Fruit fly (Drosophila melanogaster) whole organism, embryonic: ENCODE results near the gene Chd3.

Experiments used
- BEAF-32 ChIP-seq: fragments of 200-800 bp; sonication (Bioruptor generic); optimal IDR thresholded peaks from 3 replicates; lab custom pipeline; 2017; ENCODE audit warnings: missing biosample characterization, missing genetic modification characterization, mild to moderate bottlenecking, moderate library complexity, missing genetic modification reagents
- Bteb2 ChIP-seq: fragments of 200-800 bp; sonication (Bioruptor generic); optimal IDR thresholded peaks from 2 replicates; lab custom pipeline; 2016; ENCODE audit warnings: missing biosample characterization, missing genetic modification characterization
- CG11093 ChIP-seq: fragments of 200-800 bp; sonication (Bioruptor generic); IDR thresholded peaks from 3 replicates; pipeline ENCODE4 v1.3.6; 2022; ENCODE audit warnings: missing biosample characterization, missing genetic modification characterization
- CG11398 ChIP-seq: fragments of 200-800 bp; sonication (Bioruptor generic); optimal IDR thresholded peaks from 2 replicates; lab custom pipeline; 2016; ENCODE audit warnings: missing biosample characterization, missing genetic modification characterization
- CG11696 ChIP-seq: fragments of 200-800 bp; sonication (Bioruptor generic); IDR thresholded peaks from 2 replicates; pipeline ENCODE4 v1.3.6; 2022; ENCODE audit warnings: missing biosample characterization, missing genetic modification characterization
- CG12155 ChIP-seq: fragments of 200-800 bp; sonication (Bioruptor generic); optimal IDR thresholded peaks from 3 replicates; lab custom pipeline; 2016; ENCODE audit warnings: missing biosample characterization, missing genetic modification characterization
- CG15479 ChIP-seq: fragments of 200-800 bp; sonication (Bioruptor generic); optimal IDR thresholded peaks from 3 replicates; lab custom pipeline; 2019; ENCODE audit warnings: missing biosample characterization, mild to moderate bottlenecking, missing genetic modification characterization, moderate library complexity
- CG16863 ChIP-seq: fragments of 200-800 bp; sonication (Bioruptor generic); optimal IDR thresholded peaks from 3 replicates; lab custom pipeline; 2016; ENCODE audit warnings: missing biosample characterization, missing genetic modification characterization
- CG18476 ChIP-seq: fragments of 200-800 bp; sonication (Bioruptor generic); optimal IDR thresholded peaks from 2 replicates; lab custom pipeline; 2016; ENCODE audit warnings: missing biosample characterization, mild to moderate bottlenecking, missing genetic modification characterization
- CG18619 ChIP-seq: fragments of 200-800 bp; sonication (Bioruptor generic); optimal IDR thresholded peaks from 3 replicates; lab custom pipeline; 2017; ENCODE audit warnings: missing biosample characterization, mild to moderate bottlenecking, missing genetic modification characterization
- CG2129 ChIP-seq: fragments of 200-800 bp; sonication (Bioruptor generic); IDR thresholded peaks from 2 replicates; pipeline ENCODE4 v1.3.6; 2022; ENCODE audit warnings: missing biosample characterization, missing genetic modification characterization; ENCODE audit not compliant: partially characterized antibody
- CG30020 ChIP-seq: fragments of 200-800 bp; optimal IDR thresholded peaks from 2 replicates; lab custom pipeline; 2019; ENCODE audit warnings: missing biosample characterization, mild to moderate bottlenecking, missing genetic modification characterization, moderate library complexity
- CG31365 ChIP-seq: fragments of 200-800 bp; sonication (Bioruptor generic); optimal IDR thresholded peaks from 2 replicates; lab custom pipeline; 2018; ENCODE audit warnings: missing biosample characterization, mild to moderate bottlenecking, missing genetic modification characterization
- CG31388 ChIP-seq: fragments of 200-800 bp; sonication (Bioruptor generic); optimal IDR thresholded peaks from 2 replicates; lab custom pipeline; 2016; ENCODE audit warnings: missing biosample characterization, missing genetic modification characterization
- CG4328 ChIP-seq: fragments of 200-800 bp; sonication (Bioruptor generic); optimal IDR thresholded peaks from 3 replicates; lab custom pipeline; 2017; ENCODE audit warnings: missing biosample characterization, missing genetic modification reagents, missing genetic modification characterization
- CG43689 ChIP-seq: fragments of 200-800 bp; sonication (Bioruptor generic); IDR thresholded peaks from 2 replicates; pipeline ENCODE4 v1.3.6; 2022; ENCODE audit warnings: missing biosample characterization, missing genetic modification characterization
- CG6654 ChIP-seq: fragments of 200-800 bp; sonication (Bioruptor generic); optimal IDR thresholded peaks from 2 replicates; lab custom pipeline; 2017; ENCODE audit warnings: missing biosample characterization, mild to moderate bottlenecking, missing genetic modification characterization
- CG6765 ChIP-seq: fragments of 200-800 bp; sonication (Bioruptor generic); optimal IDR thresholded peaks from 3 replicates; lab custom pipeline; 2017; ENCODE audit warnings: missing biosample characterization, mild to moderate bottlenecking, missing genetic modification characterization
- CG6791 ChIP-seq: fragments of 200-800 bp; sonication (Bioruptor generic); IDR thresholded peaks from 3 replicates; pipeline ENCODE4 v1.3.6; 2022; ENCODE audit warnings: missing biosample characterization, missing genetic modification characterization; ENCODE audit not compliant: partially characterized antibody
- CG7556 ChIP-seq: fragments of 200-800 bp; sonication (Bioruptor generic); optimal IDR thresholded peaks from 2 replicates; lab custom pipeline; 2017; ENCODE audit warnings: missing biosample characterization, mild to moderate bottlenecking, missing genetic modification characterization
- CG8359 ChIP-seq: fragments of 200-800 bp; sonication (Bioruptor generic); optimal IDR thresholded peaks from 2 replicates; lab custom pipeline; 2017; ENCODE audit warnings: missing biosample characterization, mild to moderate bottlenecking, missing genetic modification characterization, borderline replicate concordance
- CG9609 ChIP-seq: fragments of 200-800 bp; sonication (Bioruptor generic); optimal IDR thresholded peaks from 3 replicates; lab custom pipeline; 2016; ENCODE audit warnings: missing biosample characterization, missing genetic modification characterization
- CHES-1-like ChIP-seq: fragments of 200-800 bp; sonication (Bioruptor generic); optimal IDR thresholded peaks from 2 replicates; lab custom pipeline; 2016; ENCODE audit warnings: missing biosample characterization, missing genetic modification characterization
- Doc3 ChIP-seq: fragments of 200-800 bp; sonication (Bioruptor generic); IDR thresholded peaks from 3 replicates; pipeline ENCODE4 v1.3.6; 2022; ENCODE audit warnings: missing biosample characterization, missing genetic modification characterization; ENCODE audit not compliant: partially characterized antibody
- Ets65A ChIP-seq: fragments of 200-800 bp; sonication (Bioruptor generic); peaks from one replicate; lab custom pipeline; 2016; ENCODE audit warnings: missing biosample characterization, missing genetic modification characterization
- GATAe ChIP-seq: fragments of 200-800 bp; sonication (Bioruptor generic); conservative IDR thresholded peaks from 2 replicates; pipeline ENCODE4 v1.3.6; 2022; ENCODE audit warnings: missing biosample characterization, missing genetic modification characterization
- Hey ChIP-seq: fragments of 200-800 bp; sonication (Bioruptor generic); optimal IDR thresholded peaks from 3 replicates; lab custom pipeline; 2018; ENCODE audit warnings: missing biosample characterization, mild to moderate bottlenecking, missing genetic modification characterization
- PHDP ChIP-seq: fragments of 200-800 bp; sonication (Bioruptor generic); optimal IDR thresholded peaks from 3 replicates; lab custom pipeline; 2018; ENCODE audit warnings: missing biosample characterization, mild to moderate bottlenecking, missing genetic modification characterization, moderate library complexity
- Rfx ChIP-seq: fragments of 200-800 bp; sonication (Bioruptor generic); IDR thresholded peaks from 2 replicates; pipeline ENCODE4 v1.3.6; 2022; ENCODE audit warnings: missing biosample characterization, missing genetic modification characterization
- Six4 ChIP-seq: fragments of 200-800 bp; sonication (Bioruptor generic); optimal IDR thresholded peaks from 2 replicates; lab custom pipeline; 2016; ENCODE audit warnings: missing biosample characterization, missing genetic modification characterization
- Sox102F ChIP-seq: fragments of 200-800 bp; sonication (Bioruptor generic); optimal IDR thresholded peaks from 2 replicates; lab custom pipeline; 2018; ENCODE audit warnings: missing biosample characterization, mild to moderate bottlenecking, missing genetic modification characterization, moderate library complexity
- Spps ChIP-seq: fragments of 200-800 bp; sonication (Bioruptor generic); optimal IDR thresholded peaks from 2 replicates; lab custom pipeline; 2018; ENCODE audit warnings: missing biosample characterization, mild to moderate bottlenecking, missing genetic modification characterization
- Sry-β ChIP-seq: fragments of 200-800 bp; sonication (Bioruptor generic); optimal IDR thresholded peaks from 2 replicates; lab custom pipeline; 2018; ENCODE audit warnings: missing biosample characterization, mild to moderate bottlenecking, missing genetic modification characterization, moderate library complexity
- Xrp1 ChIP-seq: fragments of 200-800 bp; sonication (Bioruptor generic); IDR thresholded peaks from 2 replicates; pipeline ENCODE4 v1.3.6; 2022; ENCODE audit warnings: missing biosample characterization, missing genetic modification characterization
- bbx ChIP-seq: fragments of 200-800 bp; sonication (Bioruptor generic); IDR thresholded peaks from 2 replicates; pipeline ENCODE4 v1.3.6; 2022; ENCODE audit warnings: missing biosample characterization, missing genetic modification characterization; ENCODE audit not compliant: partially characterized antibody
- cato ChIP-seq: fragments of 200-800 bp; sonication (Bioruptor generic); optimal IDR thresholded peaks from 2 replicates; lab custom pipeline; 2016; ENCODE audit warnings: missing biosample characterization, missing genetic modification characterization, borderline replicate concordance
- chm ChIP-seq: fragments of 200-800 bp; sonication (Bioruptor generic); IDR thresholded peaks from 2 replicates; pipeline ENCODE4 v1.3.6; 2022; ENCODE audit warnings: missing biosample characterization, missing genetic modification characterization
- corto ChIP-seq: fragments of 200-800 bp; sonication (Bioruptor generic); optimal IDR thresholded peaks from 2 replicates; lab custom pipeline; 2016; ENCODE audit warnings: missing biosample characterization, mild to moderate bottlenecking, missing genetic modification characterization, moderate library complexity
- dmrt11E ChIP-seq: fragments of 200-800 bp; sonication (Bioruptor generic); optimal IDR thresholded peaks from 3 replicates; lab custom pipeline; 2018; ENCODE audit warnings: missing biosample characterization, mild to moderate bottlenecking, missing genetic modification characterization, moderate library complexity
- ems ChIP-seq: fragments of 200-800 bp; sonication (Bioruptor generic); optimal IDR thresholded peaks from 3 replicates; lab custom pipeline; 2016; ENCODE audit warnings: missing biosample characterization, missing genetic modification characterization
- fd3F ChIP-seq: fragments of 200-800 bp; sonication (Bioruptor generic); optimal IDR thresholded peaks from 2 replicates; lab custom pipeline; 2018; ENCODE audit warnings: missing biosample characterization, mild to moderate bottlenecking, missing genetic modification characterization, moderate library complexity
- fd96Cb ChIP-seq: fragments of 200-800 bp; sonication (Bioruptor generic); optimal IDR thresholded peaks from 2 replicates; lab custom pipeline; 2018; ENCODE audit warnings: missing biosample characterization, mild to moderate bottlenecking, missing genetic modification characterization, moderate library complexity
- ftz-f1 ChIP-seq: fragments of 200-800 bp; sonication (Bioruptor generic); optimal IDR thresholded peaks from 2 replicates; lab custom pipeline; 2016; ENCODE audit warnings: missing biosample characterization, missing genetic modification characterization
- ind ChIP-seq: fragments of 200-800 bp; sonication (Bioruptor generic); optimal IDR thresholded peaks from 3 replicates; lab custom pipeline; 2016; ENCODE audit warnings: missing biosample characterization, missing genetic modification characterization
- mam ChIP-seq: fragments of 200-800 bp; sonication (Bioruptor generic); optimal IDR thresholded peaks from 3 replicates; lab custom pipeline; 2016; ENCODE audit warnings: missing biosample characterization, missing genetic modification characterization
- pan ChIP-seq, 4 experiments: fragments of >200 bp in 3 of 4; fragments of 200-800 bp in 1 of 4; sonication (Bioruptor generic) in 1 of 4; optimal IDR thresholded peaks in 3 of 4; IDR thresholded peaks in 1 of 4; 2 replicates each; pipeline versions ENCODE4 v1.3.6 to Lab custom; 2017 to 2022; ENCODE audit warnings: missing biosample characterization in 2 of 4, missing genetic modification characterization in 2 of 4, mixed read lengths in 1 of 4
- pfk ChIP-seq: fragments of 200-800 bp; sonication (Bioruptor generic); optimal IDR thresholded peaks from 2 replicates; lab custom pipeline; 2018; ENCODE audit warnings: missing biosample characterization, mild to moderate bottlenecking, missing genetic modification characterization, moderate library complexity
- repo ChIP-seq: fragments of 200-800 bp; sonication (Bioruptor generic); optimal IDR thresholded peaks from 2 replicates; lab custom pipeline; 2016; ENCODE audit warnings: missing biosample characterization, missing genetic modification characterization
- sens ChIP-seq: fragments of 200-800 bp; sonication (Bioruptor generic); peaks from one replicate; lab custom pipeline; 2016; ENCODE audit warnings: missing biosample characterization, missing genetic modification characterization
- vvl ChIP-seq: fragments of 200-800 bp; sonication (Bioruptor generic); IDR thresholded peaks from 2 replicates; pipeline ENCODE4 v1.3.6; 2022; ENCODE audit warnings: missing biosample characterization, missing genetic modification characterization
- zfh2 ChIP-seq: fragments of 200-800 bp; sonication (Bioruptor generic); optimal IDR thresholded peaks from 2 replicates; lab custom pipeline; 2016; ENCODE audit warnings: missing biosample characterization, missing genetic modification characterization

Chd3 gene

dm6 chr3L:19444092-19444491 lies 2.9 kb upstream of the Chd3 start (continued):
- no peak for TF ChIP-seq Hey (tag; lab: Kevin White, UChicago)
- no peak for TF ChIP-seq PHDP
- peak; percentile 6 for TF ChIP-seq dmrt11E
- TF ChIP-seq CG4328: no peak
- no peak for TF ChIP-seq corto
- peak; percentile 18 for TF ChIP-seq fd96Cb (tag; lab: Kevin White, UChicago)
- no peak for TF ChIP-seq CG18619
- TF ChIP-seq CG31365 (tag; lab: Kevin White, UChicago): no peak
- no peak for TF ChIP-seq CG8359 (GFP tag; lab: Kevin White, UChicago)
- no peak for TF ChIP-seq Sry-β (GFP tag; lab: Kevin White, UChicago)
- no peak for TF ChIP-seq CG2129 (GFP tag; lab: Robert Waterston, UW)
- no peak for TF ChIP-seq bbx (GFP tag; lab: Robert Waterston, UW)
- no peak for TF ChIP-seq CG6654 (GFP tag; lab: Kevin White, UChicago)
- TF ChIP-seq vvl (GFP tag; lab: Robert Waterston, UW): peak; percentile 15; the same call in 1 of the 2 replicates
- 0 out of 2 replicates have a peak, but pooled peaks have one; percentile 32 for TF ChIP-seq Rfx (GFP tag; lab: Robert Waterston, UW)
- no peak for TF ChIP-seq CG12155
- TF ChIP-seq CG6765: no peak
- TF ChIP-seq CG43689 (GFP tag; lab: Robert Waterston, UW): no peak
- TF ChIP-seq Xrp1 (GFP tag; lab: Robert Waterston, UW): 0 out of 2 replicates have a peak, but pooled peaks have one; percentile 33
- no peak for TF ChIP-seq CG15479 (GFP tag; lab: Kevin White, UChicago)
- TF ChIP-seq BEAF-32 (GFP tag; lab: Kevin White, UChicago): no peak
- no peak for TF ChIP-seq CG11093 (GFP tag; lab: Robert Waterston, UW)
- no peak for TF ChIP-seq ems
- no peak for TF ChIP-seq cato
- TF ChIP-seq mam (GFP tag; lab: Kevin White, UChicago): peak; percentile 1
- TF ChIP-seq Six4 (GFP tag; lab: Kevin White, UChicago): no peak
- peak; percentile 95 for TF ChIP-seq Ets65A
- no peak for TF ChIP-seq fd3F
- no peak for TF ChIP-seq CG18476 (GFP tag; lab: Kevin White, UChicago)
- no peak for TF ChIP-seq pan (optimal IDR thresholded peaks at IDR 0.05; lab: Kevin White, UChicago)
- TF ChIP-seq pan (GFP tag; optimal IDR thresholded peaks at IDR 0.05 in 1 of 2, IDR thresholded peaks at IDR 0.05 in 1 of 2): no peak
- TF ChIP-seq CG31388 (GFP tag; lab: Kevin White, UChicago): no peak
- TF ChIP-seq CHES-1-like (GFP tag; lab: Kevin White, UChicago): no peak
- TF ChIP-seq CG16863 (GFP tag; lab: Kevin White, UChicago): no peak
- TF ChIP-seq CG11398 (GFP tag; lab: Kevin White, UChicago): no peak
- TF ChIP-seq ftz-f1 (GFP tag; lab: Kevin White, UChicago): no peak
- no peak for TF ChIP-seq CG9609 (GFP tag; lab: Kevin White, UChicago)
- TF ChIP-seq GATAe (GFP tag; lab: Robert Waterston, UW): no peak
- TF ChIP-seq chm (GFP tag; lab: Robert Waterston, UW): no peak
- TF ChIP-seq Sox102F (GFP tag; lab: Kevin White, UChicago): peak; percentile 28
- no peak for TF ChIP-seq repo
- no peak for TF ChIP-seq Spps (tag; lab: Kevin White, UChicago)
- peak; percentile 63 for TF ChIP-seq sens (GFP tag; lab: Kevin White, UChicago)
- TF ChIP-seq pfk (GFP tag; lab: Kevin White, UChicago): no peak
- TF ChIP-seq Bteb2 (GFP tag; lab: Kevin White, UChicago): no peak
- TF ChIP-seq zfh2 (GFP tag; lab: Kevin White, UChicago): no peak
- no peak for TF ChIP-seq CG7556
- TF ChIP-seq CG6791 (GFP tag; lab: Robert Waterston, UW): no peak
- TF ChIP-seq CG30020: no peak
- peak; percentile 24 for TF ChIP-seq ind
- no peak for TF ChIP-seq Doc3 (GFP tag; lab: Robert Waterston, UW)
- TF ChIP-seq CG11696: no peak
